Worm (Caenorhabditis elegans) whole organism, young adult: ENCODE data around the gene clec-223.

Experiments used
- B0035.1 ChIP-seq: sonication (generic microtip); optimal IDR thresholded peaks from 2 replicates; lab custom pipeline; 2016; ENCODE audit warnings: missing genetic modification characterization, mild to moderate bottlenecking, missing compliant biosample characterization, missing genotype, missing genetic modification reagents
- B0261.1 ChIP-seq: sonication (generic microtip); optimal IDR thresholded peaks from 2 replicates; lab custom pipeline; 2016; ENCODE audit warnings: mild to moderate bottlenecking, missing genetic modification characterization, moderate library complexity, missing compliant biosample characterization
- B0336.3 ChIP-seq: fragments of 200-800 bp; sonication (Bioruptor generic); IDR thresholded peaks from 2 replicates; pipeline ENCODE4 v1.3.6; 2022; ENCODE audit warnings: missing genetic modification characterization, missing compliant biosample characterization
- F22D6.2 ChIP-seq: sonication (generic microtip); optimal IDR thresholded peaks from 2 replicates; lab custom pipeline; 2016; ENCODE audit warnings: mild to moderate bottlenecking, missing genetic modification characterization, missing compliant biosample characterization
- F37B4.10 ChIP-seq: fragments of 200-800 bp; sonication (Bioruptor generic); IDR thresholded peaks from 2 replicates; pipeline ENCODE4 v1.3.6; 2022; ENCODE audit warnings: missing genetic modification characterization, missing compliant biosample characterization
- F49E8.2 ChIP-seq: sonication (generic microtip); optimal IDR thresholded peaks from 3 replicates; lab custom pipeline; 2017; ENCODE audit warnings: missing genetic modification characterization, mild to moderate bottlenecking, missing compliant biosample characterization, antibody characterized with exemption, moderate library complexity; ENCODE audit not compliant: insufficient read depth
- T07F8.4 ChIP-seq: sonication (generic microtip); optimal IDR thresholded peaks from 2 replicates; lab custom pipeline; 2016; ENCODE audit warnings: mild to moderate bottlenecking, missing genetic modification characterization, moderate library complexity, missing compliant biosample characterization
- Y53F4B.3 ChIP-seq: fragments of 200-800 bp; sonication (Bioruptor generic); IDR thresholded peaks from 2 replicates; pipeline ENCODE4 v1.3.6; 2022; ENCODE audit warnings: missing genetic modification reagents, missing genetic modification characterization, missing compliant biosample characterization
- aptf-3 ChIP-seq: fragments of 200-800 bp; sonication (Bioruptor generic); IDR thresholded peaks from 2 replicates; pipeline ENCODE4 v1.3.6; 2022; ENCODE audit warnings: missing genetic modification characterization, missing compliant biosample characterization
- attf-3 ChIP-seq: fragments of 200-800 bp; sonication (Bioruptor generic); conservative IDR thresholded peaks from 2 replicates; pipeline ENCODE4 v1.3.6; 2022; ENCODE audit warnings: missing genetic modification reagents, missing genetic modification characterization, missing compliant biosample characterization
- attf-6 ChIP-seq: fragments of 200-800 bp; sonication (Bioruptor generic); IDR thresholded peaks from 2 replicates; pipeline ENCODE4 v1.3.6; 2022; ENCODE audit warnings: missing genetic modification reagents, missing genetic modification characterization, missing compliant biosample characterization
- ceh-100 ChIP-seq: fragments of 200-800 bp; sonication (Bioruptor generic); IDR thresholded peaks from 2 replicates; pipeline ENCODE4 v1.3.6; 2022; ENCODE audit warnings: missing genetic modification reagents, missing genetic modification characterization, missing compliant biosample characterization
- ceh-27 ChIP-seq: fragments of 200-800 bp; sonication (Bioruptor generic); optimal IDR thresholded peaks from 2 replicates; lab custom pipeline; 2018; ENCODE audit warnings: mild to moderate bottlenecking, missing genetic modification characterization, moderate library complexity, missing compliant biosample characterization
- ceh-40 ChIP-seq: fragments of 200-800 bp; sonication (Bioruptor generic); IDR thresholded peaks from 2 replicates; pipeline ENCODE4 v1.3.6; 2022; ENCODE audit warnings: missing genetic modification characterization, missing compliant biosample characterization
- dpff-1 ChIP-seq: sonication (generic microtip); optimal IDR thresholded peaks from 2 replicates; lab custom pipeline; 2017; ENCODE audit warnings: mild to moderate bottlenecking, missing genetic modification characterization, missing compliant biosample characterization
- egl-44 ChIP-seq: fragments of 200-800 bp; sonication (Bioruptor generic); IDR thresholded peaks from 2 replicates; pipeline ENCODE4 v1.3.6; 2022; ENCODE audit warnings: missing genetic modification reagents, missing genetic modification characterization, missing compliant biosample characterization
- egrh-3 ChIP-seq: fragments of 200-800 bp; sonication (Bioruptor generic); IDR thresholded peaks from 2 replicates; pipeline ENCODE4 v1.3.6; 2022; ENCODE audit warnings: missing genetic modification reagents, missing genetic modification characterization, missing compliant biosample characterization
- ekl-4 ChIP-seq: fragments of 200-800 bp; sonication (Bioruptor generic); IDR thresholded peaks from 2 replicates; pipeline ENCODE4 v1.3.6; 2022; ENCODE audit warnings: missing genetic modification reagents, missing genetic modification characterization, missing compliant biosample characterization
- hmg-1.2 ChIP-seq: fragments of 200-800 bp; sonication (Bioruptor generic); IDR thresholded peaks from 2 replicates; pipeline ENCODE4 v1.3.6; 2022; ENCODE audit warnings: missing genetic modification reagents, missing genetic modification characterization, missing compliant biosample characterization
- hsf-1 ChIP-seq: fragments of 200-800 bp; sonication (Bioruptor generic); IDR thresholded peaks from 2 replicates; pipeline ENCODE4 v1.3.6; 2022; ENCODE audit warnings: missing genetic modification reagents, missing genetic modification characterization, missing compliant biosample characterization
- let-607 ChIP-seq, 2 experiments: fragments of 200-800 bp in 1 of 2; sonication (Bioruptor generic) in 1 of 2; sonication (generic microtip) in 1 of 2; optimal IDR thresholded peaks; 2 replicates each; lab custom pipeline; 2016 to 2018; ENCODE audit warnings: mild to moderate bottlenecking in 2 of 2, missing compliant biosample characterization in 2 of 2, missing genetic modification characterization in 2 of 2, moderate library complexity in 2 of 2, missing genotype in 1 of 2
- lin-35 ChIP-seq, 3 experiments: fragments of 150-350 bp in 2 of 3; sonication (generic microtip) in 1 of 3; optimal IDR thresholded peaks; 2 replicates each; lab custom pipeline; 2014 to 2018; ENCODE audit warnings: missing biosample characterization in 3 of 3, missing genetic modification characterization in 3 of 3, missing genetic modification reagents in 3 of 3
- lin-54 ChIP-seq: fragments of 200-800 bp; sonication (Bioruptor generic); optimal IDR thresholded peaks from 2 replicates; lab custom pipeline; 2018; ENCODE audit warnings: mild to moderate bottlenecking, missing genetic modification characterization, missing compliant biosample characterization
- lsy-27 ChIP-seq: sonication (generic microtip); optimal IDR thresholded peaks from 2 replicates; lab custom pipeline; 2017; ENCODE audit warnings: missing genetic modification characterization, mild to moderate bottlenecking, missing compliant biosample characterization, antibody characterized with exemption, missing genotype, borderline replicate concordance; ENCODE audit not compliant: insufficient read depth
- nhr-27 ChIP-seq: fragments of 200-800 bp; sonication (Bioruptor generic); optimal IDR thresholded peaks from 2 replicates; lab custom pipeline; 2018; ENCODE audit warnings: mild to moderate bottlenecking, missing genetic modification characterization, moderate library complexity, missing compliant biosample characterization
- pbrm-1 ChIP-seq: fragments of 200-800 bp; sonication (Bioruptor generic); IDR thresholded peaks from 2 replicates; pipeline ENCODE4 v1.3.6; 2022; ENCODE audit warnings: missing genetic modification reagents, missing genetic modification characterization, missing compliant biosample characterization
- repo-1 ChIP-seq: sonication (generic microtip); optimal IDR thresholded peaks from 2 replicates; lab custom pipeline; 2017; ENCODE audit warnings: mild to moderate bottlenecking, missing genetic modification characterization, missing compliant biosample characterization
- rpc-1 ChIP-seq, 2 experiments: fragments of 150-350 bp in 1 of 2; sonication (generic microtip) in 1 of 2; optimal IDR thresholded peaks; 2 replicates each; lab custom pipeline; 2014 to 2018; ENCODE audit warnings: missing biosample characterization in 1 of 2, missing genetic modification characterization in 1 of 2, missing genetic modification reagents in 1 of 2, missing genotype in 1 of 2
- snpc-1.1 ChIP-seq: sonication (generic microtip); optimal IDR thresholded peaks from 2 replicates; lab custom pipeline; 2017; ENCODE audit warnings: missing genetic modification characterization, mild to moderate bottlenecking, missing compliant biosample characterization, antibody characterized with exemption, moderate library complexity, missing genotype, missing genetic modification reagents; ENCODE audit not compliant: insufficient read depth
- snpc-1.3 ChIP-seq: sonication (generic microtip); optimal IDR thresholded peaks from 2 replicates; lab custom pipeline; 2017; ENCODE audit warnings: missing genetic modification characterization, mild to moderate bottlenecking, missing compliant biosample characterization, antibody characterized with exemption, moderate library complexity, missing genotype, missing genetic modification reagents; ENCODE audit not compliant: insufficient read depth
- snpc-4 ChIP-seq, 5 experiments: fragments of 150-350 bp in 1 of 5; sonication (generic microtip) in 4 of 5; optimal IDR thresholded peaks; 2 replicates each; lab custom pipeline; 2014 to 2018; ENCODE audit warnings: missing genetic modification characterization in 5 of 5, missing biosample characterization in 3 of 5, antibody characterized with exemption in 2 of 5, mild to moderate bottlenecking in 2 of 5, missing compliant biosample characterization in 2 of 5, missing genotype in 2 of 5, moderate library complexity in 2 of 5, missing genetic modification reagents in 1 of 5
- tbp1 ChIP-seq: fragments of 200-800 bp; sonication (Bioruptor generic); optimal IDR thresholded peaks from 2 replicates; lab custom pipeline; 2018; ENCODE audit warnings: mild to moderate bottlenecking, missing genetic modification characterization, missing compliant biosample characterization
- zim-3 ChIP-seq: sonication (generic microtip); optimal IDR thresholded peaks from 2 replicates; lab custom pipeline; 2017; ENCODE audit warnings: mild to moderate bottlenecking, missing genetic modification characterization, moderate library complexity, missing compliant biosample characterization
- ztf-25 ChIP-seq: fragments of 200-800 bp; sonication (Bioruptor generic); IDR thresholded peaks from 2 replicates; pipeline ENCODE4 v1.3.6; 2022; ENCODE audit warnings: missing genetic modification reagents, missing genetic modification characterization, missing compliant biosample characterization

Gene clec-223

DNA sequence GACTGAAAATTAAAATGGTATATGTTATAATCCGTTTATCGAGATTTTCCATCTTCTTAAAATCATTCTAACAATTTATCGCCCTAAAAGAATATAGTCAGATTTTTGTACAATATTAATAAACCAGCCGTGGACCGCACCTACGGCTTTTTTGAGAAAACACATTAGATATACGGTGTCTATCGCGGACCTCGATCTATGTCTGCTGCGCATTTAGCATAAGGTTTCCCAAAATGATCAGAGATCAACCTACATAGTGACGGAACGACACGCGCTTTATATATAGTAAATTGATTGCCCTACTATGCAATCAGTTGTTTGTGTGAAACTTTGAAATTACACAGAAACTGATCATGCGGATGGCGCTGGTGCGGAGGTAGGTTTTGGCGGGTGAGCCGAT, 19.7 kb downstream of the clec-223 start:
- TF ChIP-seq snpc-4 (GFP tag; optimal IDR thresholded peaks at IDR 0.05; lab: Kevin White, UChicago): peak; percentile 3
- peak in 2 of 4 experiments; percentile 68 to 86 for TF ChIP-seq snpc-4 (tag; optimal IDR thresholded peaks at IDR 0.05; lab: Kevin White, UChicago)
- TF ChIP-seq ztf-25: no peak
- TF ChIP-seq snpc-1.3 (tag; lab: Kevin White, UChicago): no peak
- TF ChIP-seq snpc-1.1 (tag; lab: Kevin White, UChicago): peak; percentile 24

DNA sequence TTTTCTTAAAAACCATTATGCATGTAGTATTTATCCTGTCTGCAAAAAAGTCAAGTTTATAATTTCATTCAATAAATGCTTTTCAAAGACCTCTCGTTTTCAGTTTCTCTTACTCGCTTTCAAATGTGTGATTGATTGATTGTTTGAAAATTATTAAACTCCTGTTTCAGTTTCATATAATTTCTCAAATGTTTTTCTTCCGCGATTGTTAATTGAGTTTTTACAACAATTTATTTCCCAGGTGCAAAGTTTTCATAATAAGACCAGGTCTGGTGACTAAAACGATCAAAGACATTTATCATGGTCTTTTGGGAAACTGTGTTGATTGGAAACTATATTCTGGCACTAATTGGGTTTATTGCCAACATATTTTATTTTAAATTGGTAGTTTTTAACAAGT, 21.4 kb downstream of the clec-223 start, which contains the start of gene T03F7.6:
T03F7.6 (plus strand) TSS at position 301 of the 400 bp plus-strand sequence.
- TF ChIP-seq ceh-100 (no peak), pbrm-1 (GFP tag; lab: Robert Waterston, UW) (no peak), dpff-1 (tag; lab: Kevin White, UChicago) (no peak), egl-44 (no peak), zim-3 (no peak), let-607 (tag; optimal IDR thresholded peaks at IDR 0.05; lab: Kevin White, UChicago) (no peak), tbp1 (GFP tag; lab: Kevin White, UChicago) (no peak), attf-3 (GFP tag; lab: Robert Waterston, UW) (no peak), nhr-27 (tag; lab: Kevin White, UChicago) (no peak), lin-54 (GFP tag; lab: Kevin White, UChicago) (no peak)

DNA sequence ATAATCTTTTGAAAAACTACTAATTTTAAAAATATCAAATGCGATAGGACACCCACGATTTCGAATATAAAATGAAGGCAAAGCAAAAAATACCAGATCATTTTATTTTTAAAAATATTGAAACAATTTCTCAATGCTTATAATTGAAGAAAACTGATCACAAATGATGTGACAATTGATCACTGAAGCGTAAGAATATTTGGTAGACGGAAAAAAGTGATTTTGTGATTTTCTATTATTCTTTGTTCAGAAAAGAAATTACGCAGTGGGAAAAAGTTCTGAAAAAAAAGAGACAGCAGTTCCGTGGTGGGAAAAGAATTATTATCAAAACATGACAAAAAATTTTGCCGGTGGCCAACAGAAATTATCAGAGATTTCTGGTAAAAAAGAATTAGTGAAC, 25.7 kb downstream of the clec-223 start, which contains the start of gene T03F7.5:
T03F7.5 (minus strand) TSS at position 101 of the 400 bp plus-strand sequence.
- no peak for TF ChIP-seq B0035.1
- TF ChIP-seq rpc-1 (optimal IDR thresholded peaks at IDR 0.05; lab: Kevin White, UChicago): no peak
- TF ChIP-seq rpc-1 (tag; optimal IDR thresholded peaks at IDR 0.05; lab: Kevin White, UChicago): no peak
- no peak for TF ChIP-seq hsf-1 (GFP tag; lab: Robert Waterston, UW)
- TF ChIP-seq hmg-1.2 (GFP tag; lab: Robert Waterston, UW): no peak
- no peak for TF ChIP-seq egrh-3
- no peak for TF ChIP-seq aptf-3 (GFP tag; lab: Robert Waterston, UW)
- no peak for TF ChIP-seq Y53F4B.3
- TF ChIP-seq F37B4.10 (GFP tag; lab: Robert Waterston, UW): no peak

DNA sequence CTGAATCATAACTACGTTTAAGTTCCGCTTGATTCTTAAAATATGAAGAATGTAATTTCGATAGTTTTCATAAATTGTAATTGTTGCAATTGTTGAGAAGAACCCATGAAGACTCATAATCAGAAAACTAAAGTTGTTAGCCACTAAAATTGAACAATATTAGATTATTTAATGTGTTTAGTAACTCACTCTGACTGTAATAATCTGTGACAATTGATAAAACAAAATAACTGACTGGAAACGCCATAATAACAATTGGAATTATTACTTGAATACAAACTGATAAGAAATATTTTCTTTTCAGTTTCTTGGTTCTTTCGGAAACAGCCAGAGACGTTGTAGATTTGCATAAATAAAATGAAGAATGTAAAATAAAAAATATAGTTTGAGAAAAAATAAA, 26.5 kb downstream of the clec-223 start:
- TF ChIP-seq snpc-1.1 (tag; lab: Kevin White, UChicago) (no peak), B0261.1 (tag; lab: Kevin White, UChicago) (no peak), F22D6.2 (tag; lab: Kevin White, UChicago) (no peak), lin-35 (GFP tag; optimal IDR thresholded peaks at IDR 0.05; lab: Kevin White, UChicago) (no peak), repo-1 (tag; lab: Kevin White, UChicago) (no peak), ceh-40 (GFP tag; lab: Robert Waterston, UW) (no peak), F49E8.2 (tag; lab: Kevin White, UChicago) (no peak), nhr-27 (tag; lab: Kevin White, UChicago) (no peak), ceh-27 (no peak), B0336.3 (no peak), tbp1 (GFP tag; lab: Kevin White, UChicago) (no peak), T07F8.4 (no peak), attf-6 (GFP tag; lab: Robert Waterston, UW) (no peak), ekl-4 (GFP tag; lab: Robert Waterston, UW) (no peak), hsf-1 (GFP tag; lab: Robert Waterston, UW) (no peak), lsy-27 (no peak)
